Fruit fly (Drosophila melanogaster): ENCODE results near the gene Cyp316a1.

Gene Cyp316a1

dm6 chr3L:7528380-7529080 is 36.9 kb downstream of the Cyp316a1 start, which contains the start of gene lqf (continued):
- TF ChIP-seq prd (optimal IDR thresholded peaks at IDR 0.05) = no peak
- TF ChIP-seq prd (GFP tag; IDR thresholded peaks at IDR 0.05) = no peak
- TF ChIP-seq CG3726 (GFP tag; IDR thresholded peaks at IDR 0.05) = no peak
- TF ChIP-seq corto (GFP tag; optimal IDR thresholded peaks at IDR 0.05) = no peak
- TF ChIP-seq tap (tag; optimal IDR thresholded peaks at IDR 0.05) = no peak
- no peak for TF ChIP-seq CG3065 (GFP tag; optimal IDR thresholded peaks at IDR 0.05)
- TF ChIP-seq CG7271 (tag; optimal IDR thresholded peaks at IDR 0.05) = no peak
- TF ChIP-seq CG34376 (GFP tag; optimal IDR thresholded peaks at IDR 0.05) = no peak
- no peak for TF ChIP-seq CG9876 (GFP tag; optimal IDR thresholded peaks at IDR 0.05)
- no peak for TF ChIP-seq CG16815 (GFP tag; optimal IDR thresholded peaks at IDR 0.05)
- no peak for TF ChIP-seq CG17612 (GFP tag; IDR thresholded peaks at IDR 0.05)
- peak; percentile 87; the same call in 2 of the 3 replicates for TF ChIP-seq Opbp (GFP tag; IDR thresholded peaks at IDR 0.05; ENCODE audit: partially characterized antibody)
- TF ChIP-seq CG6272 (GFP tag; IDR thresholded peaks at IDR 0.05) = no peak; the same call in 1 of the 2 replicates
- TF ChIP-seq Adf1 (GFP tag; IDR thresholded peaks at IDR 0.05) = no peak
- TF ChIP-seq YL-1 (GFP tag; optimal IDR thresholded peaks at IDR 0.05) = peak; percentile 30
- no peak for TF ChIP-seq sqz (GFP tag; optimal IDR thresholded peaks at IDR 0.05)
- TF ChIP-seq sd (tag; optimal IDR thresholded peaks at IDR 0.05) = no peak
- peak; percentile 74 for TF ChIP-seq CG6791 (GFP tag; IDR thresholded peaks at IDR 0.05; ENCODE audit: partially characterized antibody)
- TF ChIP-seq peb (GFP tag; IDR thresholded peaks at IDR 0.05) = no peak
- no peak for TF ChIP-seq yki (optimal IDR thresholded peaks at IDR 0.05)
- peak; percentile 82 for TF ChIP-seq bbx (GFP tag; IDR thresholded peaks at IDR 0.05; ENCODE audit: partially characterized antibody)
- TF ChIP-seq Nf-YA (GFP tag; IDR thresholded peaks at IDR 0.05) = no peak
- TF ChIP-seq PHDP (tag; optimal IDR thresholded peaks at IDR 0.05) = no peak
- TF ChIP-seq CG11696 (GFP tag; IDR thresholded peaks at IDR 0.05) = no peak
- no peak for TF ChIP-seq eyg (GFP tag; optimal IDR thresholded peaks at IDR 0.05)
- TF ChIP-seq oc (tag; optimal IDR thresholded peaks at IDR 0.05) = no peak
- TF ChIP-seq bab2 (GFP tag; optimal IDR thresholded peaks at IDR 0.05) = no peak
- no peak for TF ChIP-seq NC2α (GFP tag; optimal IDR thresholded peaks at IDR 0.05)
- no peak for TF ChIP-seq CG17568 (GFP tag; optimal IDR thresholded peaks at IDR 0.05)
- no peak for TF ChIP-seq NC2β (GFP tag; optimal IDR thresholded peaks at IDR 0.05)
- no peak for TF ChIP-seq CG17912 (GFP tag; optimal IDR thresholded peaks at IDR 0.05)

DNA sequence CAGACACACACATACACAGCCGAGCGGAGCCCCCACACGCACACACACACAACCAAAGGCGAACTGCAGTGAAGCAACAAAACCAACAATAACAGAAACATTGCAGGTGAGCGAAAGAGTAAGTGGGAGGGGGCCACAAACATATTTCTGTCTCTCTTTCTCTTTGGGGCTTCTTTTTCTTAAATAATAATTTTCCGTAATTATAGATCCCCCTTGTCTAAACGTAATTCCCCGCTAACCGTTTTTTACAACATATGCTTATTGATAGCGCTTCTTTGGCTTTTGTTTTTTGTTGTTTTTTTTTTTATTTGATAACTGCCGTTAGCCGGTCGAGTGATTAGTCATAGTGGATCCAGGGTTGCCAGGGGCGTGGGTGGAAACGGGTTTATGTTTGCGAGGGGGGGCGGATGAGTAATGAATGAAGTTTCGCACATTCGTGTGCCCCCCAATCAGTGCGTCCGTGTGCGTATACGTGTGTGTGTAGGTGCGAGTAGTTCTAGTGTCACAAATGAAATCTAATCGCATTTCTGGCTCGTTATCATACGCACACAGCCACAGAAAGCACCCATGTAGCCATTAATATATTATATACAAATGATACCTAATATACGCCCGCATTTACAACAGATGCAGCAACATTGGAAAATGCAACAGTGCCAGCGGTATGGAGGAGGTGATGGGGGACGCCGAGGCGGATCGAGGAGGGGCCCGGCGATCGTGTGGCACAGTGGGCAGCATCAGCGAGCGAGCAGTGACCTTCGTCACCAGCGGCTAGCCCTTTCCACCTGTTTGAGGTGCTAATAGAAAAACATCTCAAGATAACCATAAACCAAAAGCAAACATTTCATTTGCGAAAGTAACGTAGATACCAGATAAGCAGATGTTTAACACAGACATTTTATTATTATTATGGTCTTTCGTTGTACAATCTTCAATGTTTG is 37.7 kb downstream of the Cyp316a1 start:
- TF ChIP-seq CG8924 (tag; optimal IDR thresholded peaks at IDR 0.05) = no peak
- no peak for TF ChIP-seq wdn (GFP tag; IDR thresholded peaks at IDR 0.05)
- peak; percentile 15 for TF ChIP-seq CG1832 (GFP tag; optimal IDR thresholded peaks at IDR 0.05)
- TF ChIP-seq CG18599 (GFP tag; optimal IDR thresholded peaks at IDR 0.05) = peak; percentile 38
- TF ChIP-seq PHDP (tag; optimal IDR thresholded peaks at IDR 0.05) = peak; percentile 7
- no peak for TF ChIP-seq aop (GFP tag; IDR thresholded peaks at IDR 0.05)
- 0 out of 2 replicates have a peak, but pooled peaks have one; percentile 40 for TF ChIP-seq gsb (GFP tag; IDR thresholded peaks at IDR 0.05)
- no peak for TF ChIP-seq CG16813 (GFP tag; IDR thresholded peaks at IDR 0.05; ENCODE audit: partially characterized antibody)
- TF ChIP-seq CG17328 (GFP tag; IDR thresholded peaks at IDR 0.05) = no peak; the same call in 1 of the 2 replicates
- TF ChIP-seq Elba2 (GFP tag; optimal IDR thresholded peaks at IDR 0.05) = no peak
- TF ChIP-seq CG11085 (GFP tag; IDR thresholded peaks at IDR 0.05) = no peak
- TF ChIP-seq CG4707 (GFP tag; optimal IDR thresholded peaks at IDR 0.05) = peak; percentile 60
- no peak for TF ChIP-seq CG17359 (tag; optimal IDR thresholded peaks at IDR 0.05)
- TF ChIP-seq CG15011 (GFP tag; optimal IDR thresholded peaks at IDR 0.05) = no peak
- TF ChIP-seq CG34224 (GFP tag; IDR thresholded peaks at IDR 0.05; ENCODE audit: partially characterized antibody) = no peak
- no peak for TF ChIP-seq Ets65A (GFP tag)
- TF ChIP-seq zen2 (GFP tag; IDR thresholded peaks at IDR 0.05; ENCODE audit: partially characterized antibody) = 0 out of 3 replicates have a peak, but pooled peaks have one; percentile 25
- TF ChIP-seq bcd (GFP tag; optimal IDR thresholded peaks at IDR 0.05) = peak; percentile 10
- peak; percentile 33 for TF ChIP-seq cwo (GFP tag; optimal IDR thresholded peaks at IDR 0.05)
